Worm (Caenorhabditis elegans): ENCODE results near the gene F46G10.4.

F46G10.4 gene

DNA sequence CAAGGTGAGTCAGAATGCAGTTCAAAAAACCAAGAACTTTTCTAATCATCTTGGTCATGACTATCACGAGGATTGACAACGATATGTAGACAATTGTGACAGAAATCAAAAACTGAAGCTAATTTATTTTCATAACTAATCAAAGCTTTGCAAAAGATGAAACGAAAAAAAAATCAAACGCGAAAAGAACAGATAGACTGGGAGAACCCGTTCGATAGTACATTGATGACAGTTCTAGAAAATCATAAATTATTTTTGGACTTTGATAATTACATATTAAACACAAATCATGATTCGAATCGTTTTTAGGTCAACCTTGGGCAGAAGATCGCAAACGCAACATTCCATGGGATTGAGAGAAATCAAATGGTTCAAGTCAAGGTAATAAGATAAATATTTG, 8.8 kb upstream of the F46G10.4 start:
- TF ChIP-seq daf-12 (tag; optimal IDR thresholded peaks at IDR 0.05) = no peak
- peak; percentile 76 for TF ChIP-seq nhr-28 (tag; optimal IDR thresholded peaks at IDR 0.05)
- TF ChIP-seq ceh-20 (GFP tag; IDR thresholded peaks at IDR 0.05) = peak; percentile 58
- TF ChIP-seq hlh-11 (tag; optimal IDR thresholded peaks at IDR 0.05) = peak; percentile 33
- peak; percentile 53 for TF ChIP-seq nhr-48 (tag; optimal IDR thresholded peaks at IDR 0.05)
- peak in 1 of 2 experiments; percentile 98 for TF ChIP-seq unc-62 (GFP tag; optimal IDR thresholded peaks at IDR 0.05 in 1 of 2)
- TF ChIP-seq unc-62 (tag; optimal IDR thresholded peaks at IDR 0.05) = no peak
- peak; percentile 67 for TF ChIP-seq hlh-30 (tag; optimal IDR thresholded peaks at IDR 0.05; ENCODE audit: insufficient read depth)
- TF ChIP-seq mdl-1 (tag; optimal IDR thresholded peaks at IDR 0.05) = peak in 1 of 2 experiments; percentile 72
- TF ChIP-seq zip-2 (tag; optimal IDR thresholded peaks at IDR 0.05) = no peak
- TF ChIP-seq nhr-25 (tag; optimal IDR thresholded peaks at IDR 0.05; ENCODE audit: borderline replicate concordance, insufficient read depth) = peak; percentile 72
- no peak for TF ChIP-seq mes-2 (tag; optimal IDR thresholded peaks at IDR 0.05; ENCODE audit: poor library complexity, severe bottlenecking)
- no peak for TF ChIP-seq snpc-1.2 (GFP tag; IDR thresholded peaks at IDR 0.05)

DNA sequence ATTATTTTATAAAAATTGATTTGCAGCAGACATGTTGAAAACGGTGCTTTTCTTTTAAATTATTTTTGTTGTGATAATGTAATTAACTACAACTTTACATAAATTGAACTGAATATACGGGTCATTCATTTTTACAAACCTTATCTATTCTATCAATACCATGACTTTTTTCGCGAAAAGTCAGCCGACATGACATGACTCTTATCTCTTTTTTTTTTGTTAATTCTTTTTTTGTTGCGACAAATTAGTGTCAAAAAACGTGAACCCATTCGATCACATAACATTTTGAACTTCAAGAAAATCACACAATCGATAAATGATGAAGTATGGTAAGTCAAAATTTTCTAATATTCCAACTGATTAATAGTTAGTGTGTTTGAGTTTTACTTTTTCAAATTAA, 5.8 kb upstream of the F46G10.4 start, which contains the start of gene sir-2.2:
sir-2.2 (plus strand) TSS at position 34 of the 400 bp plus-strand sequence.
- TF ChIP-seq nhr-28 (tag; optimal IDR thresholded peaks at IDR 0.05) (peak; percentile 62), aly-2 (tag; optimal IDR thresholded peaks at IDR 0.05) (no peak), daf-8 (GFP tag; IDR thresholded peaks at IDR 0.05) (no peak), zfp-3 (GFP tag; conservative IDR thresholded peaks at IDR 0.05) (peak; percentile 78; the same call in 1 of the 2 replicates), php-3 (GFP tag; IDR thresholded peaks at IDR 0.05) (0 out of 2 replicates have a peak, but pooled peaks have one; percentile 41), mxl-3 (GFP tag; optimal IDR thresholded peaks at IDR 0.05) (no peak), hlh-30 (tag; optimal IDR thresholded peaks at IDR 0.05; ENCODE audit: insufficient read depth) (peak; percentile 79), arid-1 (GFP tag; conservative IDR thresholded peaks at IDR 0.05) (no peak), lin-29 (GFP tag; IDR thresholded peaks at IDR 0.05) (no peak), tra-1 (GFP tag; IDR thresholded peaks at IDR 0.05) (peak; percentile 57; the same call in 1 of the 2 replicates), T26A8.4 (GFP tag; IDR thresholded peaks at IDR 0.05) (peak; percentile 14; the same call in 1 of the 2 replicates), dve-1 (tag; optimal IDR thresholded peaks at IDR 0.05; ENCODE audit: insufficient read depth) (peak; percentile 61), nhr-77 (tag; optimal IDR thresholded peaks at IDR 0.05) (peak; percentile 42), ceh-20 (GFP tag; IDR thresholded peaks at IDR 0.05) (0 out of 2 replicates have a peak, but pooled peaks have one; percentile 15), unc-39 (tag; optimal IDR thresholded peaks at IDR 0.05) (no peak), hlh-11 (tag; optimal IDR thresholded peaks at IDR 0.05) (peak; percentile 65), daf-16 (GFP tag; optimal IDR thresholded peaks at IDR 0.05) (no peak), daf-16 (tag; optimal IDR thresholded peaks at IDR 0.05) (peak; percentile 54), nhr-41 (GFP tag; IDR thresholded peaks at IDR 0.05) (0 out of 2 replicates have a peak, but pooled peaks have one; percentile 40), dmd-6 (GFP tag; IDR thresholded peaks at IDR 0.05) (peak; percentile 89), lsy-2 (tag; optimal IDR thresholded peaks at IDR 0.05) (peak in 1 of 2 experiments; percentile 41), nhr-48 (tag; optimal IDR thresholded peaks at IDR 0.05) (peak; percentile 39), pqm-1 (tag; optimal IDR thresholded peaks at IDR 0.05) (peak; percentile 26), lin-1 (GFP tag; IDR thresholded peaks at IDR 0.05) (no peak), mdl-1 (tag; optimal IDR thresholded peaks at IDR 0.05) (peak in 1 of 2 experiments; percentile 19)

DNA sequence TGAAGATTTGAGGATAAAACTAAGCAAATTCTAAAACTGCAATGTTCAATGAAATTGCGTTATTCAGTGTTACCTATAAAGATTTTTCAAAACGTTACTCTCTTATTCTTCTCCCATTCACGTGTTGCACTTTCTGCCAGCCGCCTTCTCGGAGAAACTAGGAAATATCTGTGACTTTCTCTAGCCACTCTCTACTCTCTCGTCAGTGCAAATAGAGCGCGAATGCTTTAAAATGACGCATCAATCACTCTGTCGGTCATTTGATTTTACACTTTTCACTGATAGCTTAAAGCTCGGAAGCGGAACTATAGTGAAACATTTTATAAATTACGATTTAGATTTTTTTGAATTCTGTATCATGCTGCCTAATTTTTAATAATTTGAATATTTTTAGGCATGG, 5.0 kb upstream of the F46G10.4 start:
- TF ChIP-seq R02D3.7 (tag; optimal IDR thresholded peaks at IDR 0.05) (no peak), ceh-28 (tag; optimal IDR thresholded peaks at IDR 0.05) (no peak), hmg-1.1 (GFP tag; IDR thresholded peaks at IDR 0.05) (peak; percentile 39; the same call in 1 of the 2 replicates), dpl-1 (GFP tag; optimal IDR thresholded peaks at IDR 0.05) (peak; percentile 45), ZK337.2 (GFP tag; IDR thresholded peaks at IDR 0.05) (no peak), nhr-48 (tag; optimal IDR thresholded peaks at IDR 0.05) (peak; percentile 60), ceh-62 (tag; optimal IDR thresholded peaks at IDR 0.05) (no peak), lsy-2 (tag; optimal IDR thresholded peaks at IDR 0.05) (peak in 1 of 2 experiments; percentile 74), pqm-1 (tag; optimal IDR thresholded peaks at IDR 0.05) (peak; percentile 11), unc-62 (GFP tag; optimal IDR thresholded peaks at IDR 0.05 in 1 of 2) (peak in 1 of 2 experiments; percentile 99), unc-62 (tag; optimal IDR thresholded peaks at IDR 0.05) (no peak), arid-1 (GFP tag; conservative IDR thresholded peaks at IDR 0.05) (no peak), dve-1 (tag; optimal IDR thresholded peaks at IDR 0.05; ENCODE audit: insufficient read depth) (peak; percentile 80), mdl-1 (tag; optimal IDR thresholded peaks at IDR 0.05) (peak; percentile 43 to 89), nhr-6 (tag; optimal IDR thresholded peaks at IDR 0.05) (peak; percentile 67), nhr-10 (tag; optimal IDR thresholded peaks at IDR 0.05) (peak; percentile 46), mep-1 (tag; optimal IDR thresholded peaks at IDR 0.05) (peak; percentile 88), php-3 (GFP tag; IDR thresholded peaks at IDR 0.05) (peak; percentile 73), nhr-77 (tag; optimal IDR thresholded peaks at IDR 0.05) (peak; percentile 75), madf-5 (GFP tag; IDR thresholded peaks at IDR 0.05) (no peak), lin-13 (GFP tag; optimal IDR thresholded peaks at IDR 0.05) (peak; percentile 58), nhr-28 (tag; optimal IDR thresholded peaks at IDR 0.05) (peak; percentile 92), mes-2 (tag; optimal IDR thresholded peaks at IDR 0.05; ENCODE audit: poor library complexity, severe bottlenecking) (peak; percentile 69), ztf-7 (tag; optimal IDR thresholded peaks at IDR 0.05) (peak; percentile 34), duxl-1 (tag; optimal IDR thresholded peaks at IDR 0.05; ENCODE audit: poor library complexity) (no peak)
